Worm (Caenorhabditis elegans): Measurements from ENCODE around the gene B0280.17.
A peak's percentile ranks its signal among the peaks of the same experiment; 100 is the strongest.

The B0280.17 gene

ce11 chrIII:7162065-7162762, 26.3 kb upstream of the B0280.17 start, which contains the start of the genes syf-2 and K04G7.1 (continued):
- TF ChIP-seq nhr-77 (tag; optimal IDR thresholded peaks at IDR 0.05), result peak; percentile 92
- peak; percentile 63 for TF ChIP-seq lin-1 (GFP tag; IDR thresholded peaks at IDR 0.05)
- peak; percentile 42; the same call in 1 of the 2 replicates for TF ChIP-seq madf-9 (GFP tag; conservative IDR thresholded peaks at IDR 0.05)
- peak; percentile 98 for TF ChIP-seq lin-13 (GFP tag; optimal IDR thresholded peaks at IDR 0.05)
- TF ChIP-seq daf-12 (tag; optimal IDR thresholded peaks at IDR 0.05), result no peak
- TF ChIP-seq ceh-20 (GFP tag; IDR thresholded peaks at IDR 0.05), result peak; percentile 66; the same call in 1 of the 2 replicates
- TF ChIP-seq ceh-32 (tag; optimal IDR thresholded peaks at IDR 0.05; ENCODE audit: poor library complexity), result no peak
- TF ChIP-seq R02D3.7 (tag; optimal IDR thresholded peaks at IDR 0.05), result no peak
- TF ChIP-seq mxl-3 (GFP tag; optimal IDR thresholded peaks at IDR 0.05), result peak; percentile 27
- TF ChIP-seq nhr-11 (tag; optimal IDR thresholded peaks at IDR 0.05), result peak; percentile 85
- TF ChIP-seq duxl-1 (tag; optimal IDR thresholded peaks at IDR 0.05; ENCODE audit: poor library complexity), result peak; percentile 16
- 0 out of 2 replicates have a peak, but pooled peaks have one; percentile 57 for TF ChIP-seq tra-1 (GFP tag; IDR thresholded peaks at IDR 0.05)
- peak; percentile 35; the same call in 1 of the 2 replicates for TF ChIP-seq D1046.2 (GFP tag; IDR thresholded peaks at IDR 0.05)
- TF ChIP-seq F37D6.2 (tag; optimal IDR thresholded peaks at IDR 0.05), result peak; percentile 83
- TF ChIP-seq zfp-3 (GFP tag; conservative IDR thresholded peaks at IDR 0.05), result peak; percentile 81
- TF ChIP-seq F44E2.7 (GFP tag; IDR thresholded peaks at IDR 0.05), result no peak
- TF ChIP-seq sdz-12 (GFP tag; optimal IDR thresholded peaks at IDR 0.05), result no peak
- TF ChIP-seq snpc-4 (tag; optimal IDR thresholded peaks at IDR 0.05), result no peak
- TF ChIP-seq rbr-2 (tag; optimal IDR thresholded peaks at IDR 0.05), result peak; percentile 87
- TF ChIP-seq mdl-1 (tag; optimal IDR thresholded peaks at IDR 0.05), result peak in 1 of 2 experiments; percentile 48
- peak; percentile 83 for TF ChIP-seq hmg-1.1 (GFP tag; IDR thresholded peaks at IDR 0.05)
- TF ChIP-seq dpl-1 (GFP tag; optimal IDR thresholded peaks at IDR 0.05), result peak; percentile 95
- TF ChIP-seq pha-4 (GFP tag; IDR thresholded peaks at IDR 0.05), result peak; percentile 86
- TF ChIP-seq pha-4 (tag; optimal IDR thresholded peaks at IDR 0.05), result no peak
- peak; percentile 2 for TF ChIP-seq zag-1 (tag; optimal IDR thresholded peaks at IDR 0.05)
- TF ChIP-seq unc-130 (GFP tag; optimal IDR thresholded peaks at IDR 0.05), result peak; percentile 76
- TF ChIP-seq cey-2 (tag; optimal IDR thresholded peaks at IDR 0.05; ENCODE audit: borderline replicate concordance, insufficient read depth), result no peak
- no peak for TF ChIP-seq lim-7 (GFP tag; IDR thresholded peaks at IDR 0.05)
- peak; percentile 91 for TF ChIP-seq T20F7.1 (GFP tag; optimal IDR thresholded peaks at IDR 0.05)
- no peak for TF ChIP-seq gei-8 (GFP tag; optimal IDR thresholded peaks at IDR 0.05)
- TF ChIP-seq nhr-102 (tag; optimal IDR thresholded peaks at IDR 0.05), result peak; percentile 48
- peak in 1 of 2 experiments; percentile 79 for TF ChIP-seq hif-1 (tag; optimal IDR thresholded peaks at IDR 0.05)
- TF ChIP-seq vab-7 (GFP tag; IDR thresholded peaks at IDR 0.05), result peak; percentile 47; the same call in 1 of the 2 replicates
- TF ChIP-seq ces-1 (GFP tag; optimal IDR thresholded peaks at IDR 0.05), result no peak
- no peak for TF ChIP-seq lir-3 (tag; optimal IDR thresholded peaks at IDR 0.05)
- peak; percentile 79 for TF ChIP-seq lin-15B (tag; optimal IDR thresholded peaks at IDR 0.05)
- TF ChIP-seq spr-1 (tag; optimal IDR thresholded peaks at IDR 0.05), result peak; percentile 23
- TF ChIP-seq lin-38 (GFP tag; IDR thresholded peaks at IDR 0.05), result peak; percentile 91
- peak in 1 of 2 experiments; percentile 18 for TF ChIP-seq ZK546.5 (tag; optimal IDR thresholded peaks at IDR 0.05)
- peak; percentile 91 for TF ChIP-seq hlh-11 (tag; optimal IDR thresholded peaks at IDR 0.05)

- TF ChIP-seq ceh-20 (GFP tag; IDR thresholded peaks at IDR 0.05), result no peak
- TF ChIP-seq ces-1 (GFP tag; optimal IDR thresholded peaks at IDR 0.05), result no peak
- no peak for TF ChIP-seq lin-39 (tag; optimal IDR thresholded peaks at IDR 0.05)
- TF ChIP-seq lim-7 (GFP tag; IDR thresholded peaks at IDR 0.05), result no peak
- TF ChIP-seq nhr-77 (tag; optimal IDR thresholded peaks at IDR 0.05), result no peak
- TF ChIP-seq nhr-76 (tag; optimal IDR thresholded peaks at IDR 0.05), result no peak
- TF ChIP-seq aly-2 (tag; optimal IDR thresholded peaks at IDR 0.05), result no peak
- TF ChIP-seq set-16 (GFP tag; IDR thresholded peaks at IDR 0.05), result no peak
- no peak for TF ChIP-seq rbr-2 (tag; optimal IDR thresholded peaks at IDR 0.05)
- no peak for TF ChIP-seq ZK337.2 (GFP tag; IDR thresholded peaks at IDR 0.05)
- no peak for TF ChIP-seq spr-3 (GFP tag; optimal IDR thresholded peaks at IDR 0.05)
- no peak for TF ChIP-seq mdl-1 (tag; optimal IDR thresholded peaks at IDR 0.05)
- TF ChIP-seq ztf-7 (tag; optimal IDR thresholded peaks at IDR 0.05), result no peak
- no peak for TF ChIP-seq zfp-2 (tag; optimal IDR thresholded peaks at IDR 0.05)
- TF ChIP-seq pqm-1 (tag; optimal IDR thresholded peaks at IDR 0.05), result no peak
- no peak for TF ChIP-seq jun-1 (tag; optimal IDR thresholded peaks at IDR 0.05)
Measured at ce11 chrIII:7161055-7161454, 25.1 kb upstream of the B0280.17 start, which contains the start of gene rnp-7. TSS of gene rnp-7 (minus strand) at chrIII:7161155.
